Worm (Caenorhabditis elegans): ENCODE results near the gene ZK632.14.
A peak's percentile ranks its signal among the peaks of the same experiment; 100 is the strongest.

Gene ZK632.14

DNA sequence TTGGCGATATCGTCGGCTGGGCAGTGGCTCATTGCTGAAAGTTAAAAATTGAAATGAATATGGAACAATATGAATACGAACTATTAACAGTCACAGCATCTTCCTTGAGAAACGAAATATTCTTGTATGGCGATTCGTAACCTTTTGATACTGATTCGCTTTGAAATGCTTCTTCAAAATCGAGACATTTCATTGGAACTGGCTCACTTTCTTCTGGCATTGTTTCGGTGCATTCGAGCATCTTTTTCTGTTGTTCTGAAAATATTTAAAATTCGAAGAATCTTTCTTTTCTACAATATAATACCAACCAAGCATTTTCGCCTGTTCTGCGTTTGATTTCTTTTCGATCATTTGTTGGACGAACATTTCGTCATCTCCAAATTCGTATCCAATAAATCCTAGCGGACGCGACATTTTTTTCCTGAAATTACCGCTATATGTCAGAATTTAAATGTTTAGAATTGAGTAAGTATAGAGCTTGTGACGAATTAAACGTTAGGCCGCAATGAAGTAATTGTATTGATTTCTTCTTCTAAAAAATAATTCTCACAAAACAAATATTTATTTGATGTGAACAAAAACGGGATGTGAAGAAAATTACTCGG is 11.2 kb downstream of the ZK632.14 start, which contains the start of gene lin-52 (continued):
- TF ChIP-seq lsl-1 (GFP tag; optimal IDR thresholded peaks at IDR 0.05), result no peak
- no peak for TF ChIP-seq bed-2 (GFP tag; IDR thresholded peaks at IDR 0.05)
- TF ChIP-seq rpc-1 (optimal IDR thresholded peaks at IDR 0.05), result no peak
- no peak for TF ChIP-seq rpc-1 (tag; optimal IDR thresholded peaks at IDR 0.05)
- peak; percentile 83 for TF ChIP-seq repo-1 (tag; optimal IDR thresholded peaks at IDR 0.05)
- peak; percentile 56 for TF ChIP-seq athp-1 (tag; optimal IDR thresholded peaks at IDR 0.05)
- TF ChIP-seq ztf-22 (GFP tag; optimal IDR thresholded peaks at IDR 0.05), result no peak
- no peak for TF ChIP-seq bed-1 (GFP tag; IDR thresholded peaks at IDR 0.05)
- TF ChIP-seq B0336.3 (GFP tag; IDR thresholded peaks at IDR 0.05), result peak; percentile 56; the same call in 1 of the 2 replicates
- 0 out of 2 replicates have a peak, but pooled peaks have one; percentile 58 for TF ChIP-seq nfyb-1 (GFP tag; IDR thresholded peaks at IDR 0.05)
- no peak for TF ChIP-seq dpl-1 (GFP tag; optimal IDR thresholded peaks at IDR 0.05)
- TF ChIP-seq F39B2.1 (GFP tag; IDR thresholded peaks at IDR 0.05), result 0 out of 2 replicates have a peak, but pooled peaks have one; percentile 60
- no peak for TF ChIP-seq lir-1 (GFP tag; conservative IDR thresholded peaks at IDR 0.05)
- TF ChIP-seq ceh-40 (GFP tag; IDR thresholded peaks at IDR 0.05), result no peak
- no peak for TF ChIP-seq egrh-3 (GFP tag; IDR thresholded peaks at IDR 0.05)
- no peak for TF ChIP-seq snpc-4 (GFP tag; optimal IDR thresholded peaks at IDR 0.05)
- no peak for TF ChIP-seq snpc-4 (tag; optimal IDR thresholded peaks at IDR 0.05)
- TF ChIP-seq F23B12.7 (tag; optimal IDR thresholded peaks at IDR 0.05; ENCODE audit: insufficient read depth), result no peak
- no peak for TF ChIP-seq pbrm-1 (GFP tag; IDR thresholded peaks at IDR 0.05)
- no peak for TF ChIP-seq dox-1 (GFP tag; IDR thresholded peaks at IDR 0.05)
- TF ChIP-seq nhr-179 (tag; optimal IDR thresholded peaks at IDR 0.05), result peak; percentile 32
- 0 out of 2 replicates have a peak, but pooled peaks have one; percentile 35 for TF ChIP-seq ceh-100 (GFP tag; IDR thresholded peaks at IDR 0.05)
- peak in 1 of 3 experiments; percentile 47 for TF ChIP-seq lin-35 (GFP tag; optimal IDR thresholded peaks at IDR 0.05)
- no peak for TF ChIP-seq lag-1 (GFP tag; IDR thresholded peaks at IDR 0.05)
- TF ChIP-seq xnd-1 (tag; optimal IDR thresholded peaks at IDR 0.05), result no peak
- 0 out of 2 replicates have a peak, but pooled peaks have one; percentile 36 for TF ChIP-seq ceh-91 (GFP tag; IDR thresholded peaks at IDR 0.05)
- TF ChIP-seq K11D2.4 (GFP tag; IDR thresholded peaks at IDR 0.05), result no peak; the same call in 1 of the 2 replicates
- TF ChIP-seq ZK185.1 (tag; optimal IDR thresholded peaks at IDR 0.05; ENCODE audit: poor library complexity, severe bottlenecking), result peak; percentile 69
- no peak for TF ChIP-seq zim-3 (tag; optimal IDR thresholded peaks at IDR 0.05)
- no peak for TF ChIP-seq nfya-2 (GFP tag; IDR thresholded peaks at IDR 0.05)
- TF ChIP-seq hsf-1 (GFP tag; IDR thresholded peaks at IDR 0.05), result peak; percentile 71; the same call in 1 of the 2 replicates
- no peak for TF ChIP-seq attf-3 (GFP tag; conservative IDR thresholded peaks at IDR 0.05)
- TF ChIP-seq ztf-6 (GFP tag; IDR thresholded peaks at IDR 0.05), result no peak
- TF ChIP-seq F52B5.7 (tag; optimal IDR thresholded peaks at IDR 0.05), result no peak
- TF ChIP-seq efl-1 (GFP tag; optimal IDR thresholded peaks at IDR 0.05), result no peak
- no peak for TF ChIP-seq nhr-90 (tag; optimal IDR thresholded peaks at IDR 0.05)
- no peak for TF ChIP-seq B0019.2 (GFP tag; conservative IDR thresholded peaks at IDR 0.05)
- peak; percentile 18; the same call in 1 of the 2 replicates for TF ChIP-seq rcor-1 (GFP tag; IDR thresholded peaks at IDR 0.05)
- no peak for TF ChIP-seq rec-8 (tag; optimal IDR thresholded peaks at IDR 0.05)
- no peak for TF ChIP-seq hrde-1 (tag; optimal IDR thresholded peaks at IDR 0.05; ENCODE audit: borderline replicate concordance)
- TF ChIP-seq aptf-2 (GFP tag; conservative IDR thresholded peaks at IDR 0.05), result no peak
- TF ChIP-seq snpc-1.3 (tag; optimal IDR thresholded peaks at IDR 0.05; ENCODE audit: insufficient read depth), result no peak
- no peak for TF ChIP-seq F22D6.2 (tag; optimal IDR thresholded peaks at IDR 0.05)
- TF ChIP-seq lsy-27 (tag; optimal IDR thresholded peaks at IDR 0.05; ENCODE audit: borderline replicate concordance, insufficient read depth), result no peak
- 0 out of 2 replicates have a peak, but pooled peaks have one; percentile 34 for TF ChIP-seq nhr-120 (GFP tag; IDR thresholded peaks at IDR 0.05)
- TF ChIP-seq Y95B8A.8 (GFP tag; IDR thresholded peaks at IDR 0.05), result peak; percentile 52; the same call in 1 of the 2 replicates
- TF ChIP-seq ztf-25 (GFP tag; IDR thresholded peaks at IDR 0.05), result no peak
